Worm (Caenorhabditis elegans) whole organism, L1 larva: ENCODE data around the gene ttbk-6.
A peak's percentile ranks its signal among the peaks of the same experiment; 100 is the strongest.

Experiments used
- C04F5.9 ChIP-seq: sonication (generic microtip); optimal IDR thresholded peaks from 2 replicates; lab custom pipeline; 2016; ENCODE audit warnings: missing genetic modification characterization, missing compliant biosample characterization
- F16B12.6 ChIP-seq: fragments of 150-350 bp; optimal IDR thresholded peaks from 2 replicates; lab custom pipeline; 2014; ENCODE audit warnings: missing biosample characterization, missing genetic modification characterization
- aha-1 ChIP-seq: fragments of 150-350 bp; optimal IDR thresholded peaks from 2 replicates; lab custom pipeline; 2014; ENCODE audit warnings: missing biosample characterization, missing genetic modification characterization
- alr-1 ChIP-seq: fragments of 200-800 bp; sonication (Bioruptor generic); optimal IDR thresholded peaks from 2 replicates; lab custom pipeline; 2018; ENCODE audit warnings: borderline replicate concordance, mild to moderate bottlenecking, missing genetic modification characterization, missing compliant biosample characterization
- ama-1 ChIP-seq: fragments of 150-350 bp; optimal IDR thresholded peaks from 2 replicates; lab custom pipeline; 2014
- blmp-1 ChIP-seq: fragments of 150-350 bp; optimal IDR thresholded peaks from 2 replicates; lab custom pipeline; 2014; ENCODE audit warnings: missing biosample characterization, missing genetic modification characterization
- ceh-8 ChIP-seq: fragments of 200-800 bp; sonication (Bioruptor generic); optimal IDR thresholded peaks from 2 replicates; lab custom pipeline; 2018; ENCODE audit warnings: mild to moderate bottlenecking, missing genetic modification characterization, moderate library complexity, missing compliant biosample characterization
- ceh-82 ChIP-seq, 3 experiments: fragments of 150-350 bp in 1 of 3; sonication (generic microtip) in 2 of 3; optimal IDR thresholded peaks; 2 replicates each; lab custom pipeline; 2014 to 2017; ENCODE audit warnings: missing biosample characterization in 3 of 3, missing genetic modification characterization in 3 of 3
- ceh-90 ChIP-seq: sonication (generic microtip); optimal IDR thresholded peaks from 2 replicates; lab custom pipeline; 2016; ENCODE audit warnings: missing genetic modification characterization, missing compliant biosample characterization
- ces-1 ChIP-seq: fragments of 150-350 bp; optimal IDR thresholded peaks from 2 replicates; lab custom pipeline; 2014; ENCODE audit warnings: missing biosample characterization, missing genetic modification reagents, missing genetic modification characterization
- efl-1 ChIP-seq, 4 experiments: fragments of 150-350 bp; optimal IDR thresholded peaks in 3 of 4; peaks in 1 of 4; 1 replicate in 1 of 4; 2 replicates in 3 of 4; lab custom pipeline; 2014; ENCODE audit warnings: missing biosample characterization in 2 of 4, missing genetic modification characterization in 2 of 4, missing genetic modification reagents in 2 of 4
- efl-3 ChIP-seq: fragments of 200-800 bp; sonication (Bioruptor generic); optimal IDR thresholded peaks from 2 replicates; lab custom pipeline; 2018; ENCODE audit warnings: mild to moderate bottlenecking, missing genetic modification characterization, missing compliant biosample characterization
- elt-2 ChIP-seq: sonication (generic microtip); optimal IDR thresholded peaks from 2 replicates; lab custom pipeline; 2016; ENCODE audit warnings: missing genetic modification characterization, mild to moderate bottlenecking, inconsistent platforms, missing compliant biosample characterization, missing genetic modification reagents
- elt-3 ChIP-seq, 6 experiments: fragments of 150-350 bp in 1 of 6; sonication (generic microtip); optimal IDR thresholded peaks; 2 replicates each; lab custom pipeline; 2017 to 2018; ENCODE audit warnings: missing biosample characterization in 6 of 6, missing genetic modification characterization in 6 of 6, inconsistent platforms in 1 of 6
- ets-5 ChIP-seq: fragments of 200-800 bp; sonication (Bioruptor generic); IDR thresholded peaks from 2 replicates; pipeline ENCODE4 v1.3.6; 2022; ENCODE audit warnings: missing genetic modification characterization, missing compliant biosample characterization
- fkh-8 ChIP-seq: sonication (generic microtip); optimal IDR thresholded peaks from 2 replicates; lab custom pipeline; 2016; ENCODE audit warnings: mild to moderate bottlenecking, missing genetic modification characterization, missing compliant biosample characterization
- fos-1 ChIP-seq: fragments of 150-350 bp; optimal IDR thresholded peaks from 2 replicates; lab custom pipeline; 2014; ENCODE audit warnings: missing biosample characterization, missing genetic modification characterization
- hlh-17 ChIP-seq: fragments of 200-800 bp; sonication (Bioruptor generic); optimal IDR thresholded peaks from 2 replicates; lab custom pipeline; 2018; ENCODE audit warnings: missing genetic modification characterization, mild to moderate bottlenecking, missing compliant biosample characterization, moderate library complexity, borderline replicate concordance
- irx-1 ChIP-seq: sonication (generic microtip); optimal IDR thresholded peaks from 2 replicates; lab custom pipeline; 2016; ENCODE audit warnings: missing genetic modification characterization, missing compliant biosample characterization
- lin-13 ChIP-seq: fragments of 150-350 bp; optimal IDR thresholded peaks from 2 replicates; lab custom pipeline; 2014; ENCODE audit warnings: missing biosample characterization, missing genetic modification reagents, missing genetic modification characterization
- lin-39 ChIP-seq: fragments of 150-350 bp; optimal IDR thresholded peaks from 2 replicates; lab custom pipeline; 2014; ENCODE audit warnings: missing biosample characterization, missing genetic modification reagents, missing genetic modification characterization
- lir-3 ChIP-seq: sonication (generic microtip); optimal IDR thresholded peaks from 2 replicates; lab custom pipeline; 2016; ENCODE audit warnings: mild to moderate bottlenecking, missing genetic modification characterization, moderate library complexity, missing compliant biosample characterization; ENCODE audit not compliant: poor library complexity
- lsy-2 ChIP-seq, 2 experiments: fragments of 150-350 bp; optimal IDR thresholded peaks; 2 replicates each; lab custom pipeline; 2014; ENCODE audit warnings: missing biosample characterization in 2 of 2, missing genetic modification characterization in 2 of 2
- mab-9 ChIP-seq: fragments of 200-800 bp; sonication (Bioruptor generic); IDR thresholded peaks from 2 replicates; pipeline ENCODE4 v1.3.6; 2022; ENCODE audit warnings: missing genetic modification reagents, missing genetic modification characterization, missing compliant biosample characterization
- mdl-1 ChIP-seq, 2 experiments: fragments of 150-350 bp; optimal IDR thresholded peaks; 2 replicates each; lab custom pipeline; 2014 to 2017; ENCODE audit warnings: missing biosample characterization in 2 of 2, missing genetic modification characterization in 2 of 2, inconsistent platforms in 1 of 2
- mef-2 ChIP-seq: fragments of 150-350 bp; optimal IDR thresholded peaks from 2 replicates; lab custom pipeline; 2014; ENCODE audit warnings: missing biosample characterization, missing genetic modification characterization
- nhr-11 ChIP-seq: fragments of 150-350 bp; optimal IDR thresholded peaks from 2 replicates; lab custom pipeline; 2014; ENCODE audit warnings: missing biosample characterization, missing genetic modification characterization
- nhr-28 ChIP-seq: fragments of 150-350 bp; optimal IDR thresholded peaks from 2 replicates; lab custom pipeline; 2014; ENCODE audit warnings: missing biosample characterization, missing genetic modification characterization
- nhr-47 ChIP-seq: sonication (generic microtip); optimal IDR thresholded peaks from 2 replicates; lab custom pipeline; 2016; ENCODE audit warnings: mild to moderate bottlenecking, missing genetic modification characterization, moderate library complexity, missing compliant biosample characterization
- nhr-71 ChIP-seq: sonication (generic microtip); optimal IDR thresholded peaks from 2 replicates; lab custom pipeline; 2016; ENCODE audit warnings: mild to moderate bottlenecking, missing genetic modification characterization, moderate library complexity, missing compliant biosample characterization
- nhr-77 ChIP-seq: fragments of 150-350 bp; optimal IDR thresholded peaks from 2 replicates; lab custom pipeline; 2014; ENCODE audit warnings: missing biosample characterization, missing genetic modification characterization
- pag-3 ChIP-seq: sonication (generic microtip); optimal IDR thresholded peaks from 2 replicates; lab custom pipeline; 2017; ENCODE audit warnings: missing genetic modification characterization, mild to moderate bottlenecking, missing compliant biosample characterization, antibody characterized with exemption, borderline replicate concordance; ENCODE audit not compliant: insufficient read depth
- pax-3 ChIP-seq: fragments of 200-800 bp; sonication (Bioruptor generic); optimal IDR thresholded peaks from 2 replicates; lab custom pipeline; 2018; ENCODE audit warnings: mild to moderate bottlenecking, missing genetic modification characterization, moderate library complexity, missing compliant biosample characterization
- pqm-1 ChIP-seq: sonication (generic microtip); optimal IDR thresholded peaks from 3 replicates; lab custom pipeline; 2017; ENCODE audit warnings: missing biosample characterization, missing genetic modification characterization
- skn-1 ChIP-seq: fragments of 150-350 bp; optimal IDR thresholded peaks from 2 replicates; lab custom pipeline; 2014; ENCODE audit warnings: missing biosample characterization, missing genetic modification characterization
- snpc-4 ChIP-seq: fragments of 150-350 bp; optimal IDR thresholded peaks from 2 replicates; lab custom pipeline; 2014; ENCODE audit warnings: missing biosample characterization, missing genetic modification characterization
- sox-4 ChIP-seq: sonication (generic microtip); optimal IDR thresholded peaks from 2 replicates; lab custom pipeline; 2016; ENCODE audit warnings: missing genetic modification characterization, missing compliant biosample characterization
- sptf-1 ChIP-seq: fragments of 150-350 bp; optimal IDR thresholded peaks from 2 replicates; lab custom pipeline; 2014; ENCODE audit warnings: missing biosample characterization, missing genetic modification characterization
- tlp-1 ChIP-seq: fragments of 150-350 bp; optimal IDR thresholded peaks from 2 replicates; lab custom pipeline; 2014; ENCODE audit warnings: missing biosample characterization, missing genetic modification characterization
- unc-130 ChIP-seq: fragments of 150-350 bp; optimal IDR thresholded peaks from 2 replicates; lab custom pipeline; 2017; ENCODE audit warnings: missing biosample characterization, missing genetic modification characterization, inconsistent platforms
- unc-30 ChIP-seq: sonication (generic microtip); optimal IDR thresholded peaks from 2 replicates; lab custom pipeline; 2017; ENCODE audit warnings: missing biosample characterization, missing genetic modification characterization
- zag-1 ChIP-seq: fragments of 150-350 bp; optimal IDR thresholded peaks from 2 replicates; lab custom pipeline; 2014; ENCODE audit warnings: missing biosample characterization, missing genetic modification characterization
- zip-4 ChIP-seq: fragments of 200-800 bp; sonication (Bioruptor generic); optimal IDR thresholded peaks from 2 replicates; lab custom pipeline; 2018; ENCODE audit warnings: mild to moderate bottlenecking, missing genetic modification characterization, moderate library complexity, missing compliant biosample characterization
- ztf-4 ChIP-seq: fragments of 150-350 bp; optimal IDR thresholded peaks from 2 replicates; lab custom pipeline; 2014; ENCODE audit warnings: missing biosample characterization, missing genetic modification characterization

ttbk-6 gene

ce11 chrIII:5108746-5109145 lies 34.2 kb downstream of the ttbk-6 start (continued):
- TF ChIP-seq sptf-1 (tag; lab: Kevin White, UChicago) (no peak), ces-1 (no peak), efl-1 (optimal IDR thresholded peaks at IDR 0.05; lab: Kevin White, UChicago) (peak; percentile 76 to 80), efl-1 (GFP tag; optimal IDR thresholded peaks at IDR 0.05 in 1 of 2; lab: Kevin White, UChicago) (peak; percentile 71 to 94), sox-4 (peak; percentile 36), elt-2 (no peak), lin-13 (GFP tag; lab: Kevin White, UChicago) (peak; percentile 13), pqm-1 (tag; lab: Kevin White, UChicago) (no peak), mef-2 (tag; lab: Kevin White, UChicago) (no peak), blmp-1 (peak; percentile 3), mdl-1 (tag; optimal IDR thresholded peaks at IDR 0.05; lab: Kevin White, UChicago) (no peak), ama-1 (lab: Kevin White, UChicago) (no peak), C04F5.9 (tag; lab: Kevin White, UChicago) (no peak), pax-3 (tag; lab: Kevin White, UChicago) (no peak), fos-1 (tag; lab: Kevin White, UChicago) (no peak), ceh-90 (tag; lab: Kevin White, UChicago) (peak; percentile 59), lir-3 (peak; percentile 85), pag-3 (no peak), unc-130 (no peak), skn-1 (no peak), lin-39 (no peak), tlp-1 (tag; lab: Kevin White, UChicago) (no peak), snpc-4 (tag; lab: Kevin White, UChicago) (peak; percentile 43), ceh-8 (GFP tag; lab: Kevin White, UChicago) (no peak), zag-1 (tag; lab: Kevin White, UChicago) (no peak), ceh-82 (tag; optimal IDR thresholded peaks at IDR 0.05; lab: Kevin White, UChicago) (peak; percentile 29 to 77 (median 46)), elt-3 (tag; optimal IDR thresholded peaks at IDR 0.05; lab: Kevin White, UChicago) (no peak), F16B12.6 (tag; lab: Kevin White, UChicago) (peak; percentile 9), unc-30 (tag; lab: Kevin White, UChicago) (no peak), hlh-17 (GFP tag; lab: Kevin White, UChicago) (no peak), efl-3 (GFP tag; lab: Kevin White, UChicago) (no peak)

ce11 chrIII:5109401-5109800 lies 34.9 kb downstream of the ttbk-6 start, which contains the start of gene sax-2:
TSS of gene sax-2 (plus strand) at chrIII:5109701.
- no peak for TF ChIP-seq aha-1
- TF ChIP-seq nhr-71 (tag; lab: Kevin White, UChicago) = no peak
- no peak for TF ChIP-seq mab-9
- no peak for TF ChIP-seq alr-1 (tag; lab: Kevin White, UChicago)
- no peak for TF ChIP-seq ceh-90 (tag; lab: Kevin White, UChicago)
- TF ChIP-seq pag-3 = no peak
- no peak for TF ChIP-seq ztf-4 (tag; lab: Kevin White, UChicago)
- TF ChIP-seq nhr-47 = no peak
- no peak for TF ChIP-seq irx-1
- no peak for TF ChIP-seq lin-39
- no peak for TF ChIP-seq nhr-11 (tag; lab: Kevin White, UChicago)
- no peak for TF ChIP-seq hlh-17 (GFP tag; lab: Kevin White, UChicago)
- no peak for TF ChIP-seq zip-4 (GFP tag; lab: Kevin White, UChicago)
- TF ChIP-seq lir-3 = no peak
- no peak for TF ChIP-seq ets-5 (GFP tag; lab: Robert Waterston, UW)
- no peak for TF ChIP-seq fkh-8 (tag; lab: Kevin White, UChicago)
- TF ChIP-seq lsy-2 (tag; optimal IDR thresholded peaks at IDR 0.05; lab: Kevin White, UChicago) = no peak
- no peak for TF ChIP-seq unc-130
- TF ChIP-seq nhr-28 (tag; lab: Kevin White, UChicago) = no peak
- TF ChIP-seq nhr-77 (tag; lab: Kevin White, UChicago) = no peak
